Worm (Caenorhabditis elegans) whole organism, L1 larva: ENCODE results near the gene K11E4.1.

Source experiments
- F16B12.6 ChIP-seq: fragments of 150-350 bp; optimal IDR thresholded peaks from 2 replicates; lab custom pipeline; 2014; ENCODE audit warnings: missing biosample characterization, missing genetic modification characterization
- aha-1 ChIP-seq: fragments of 150-350 bp; optimal IDR thresholded peaks from 2 replicates; lab custom pipeline; 2014; ENCODE audit warnings: missing biosample characterization, missing genetic modification characterization
- aly-2 ChIP-seq: fragments of 150-350 bp; optimal IDR thresholded peaks from 2 replicates; lab custom pipeline; 2014; ENCODE audit warnings: missing biosample characterization, missing genetic modification characterization
- blmp-1 ChIP-seq: fragments of 150-350 bp; optimal IDR thresholded peaks from 2 replicates; lab custom pipeline; 2014; ENCODE audit warnings: missing biosample characterization, missing genetic modification characterization
- ceh-63 ChIP-seq: fragments of 200-800 bp; sonication (Bioruptor generic); optimal IDR thresholded peaks from 2 replicates; lab custom pipeline; 2018; ENCODE audit warnings: mild to moderate bottlenecking, missing genetic modification characterization, missing compliant biosample characterization
- ces-1 ChIP-seq: fragments of 150-350 bp; optimal IDR thresholded peaks from 2 replicates; lab custom pipeline; 2014; ENCODE audit warnings: missing biosample characterization, missing genetic modification reagents, missing genetic modification characterization
- dpl-1 ChIP-seq, 3 experiments: fragments of 150-350 bp in 2 of 3; sonication (generic microtip) in 1 of 3; optimal IDR thresholded peaks; 2 replicates each; lab custom pipeline; 2014 to 2017; ENCODE audit warnings: missing biosample characterization in 3 of 3, missing genetic modification characterization in 3 of 3, missing genetic modification reagents in 3 of 3
- efl-1 ChIP-seq, 4 experiments: fragments of 150-350 bp; optimal IDR thresholded peaks in 3 of 4; peaks in 1 of 4; 1 replicate in 1 of 4; 2 replicates in 3 of 4; lab custom pipeline; 2014; ENCODE audit warnings: missing biosample characterization in 2 of 4, missing genetic modification characterization in 2 of 4, missing genetic modification reagents in 2 of 4
- efl-3 ChIP-seq: fragments of 200-800 bp; sonication (Bioruptor generic); optimal IDR thresholded peaks from 2 replicates; lab custom pipeline; 2018; ENCODE audit warnings: mild to moderate bottlenecking, missing genetic modification characterization, missing compliant biosample characterization
- egl-27 ChIP-seq, 2 experiments: fragments of 150-350 bp in 1 of 2; sonication (generic microtip); optimal IDR thresholded peaks; 3 replicates each; lab custom pipeline; 2017 to 2018; ENCODE audit warnings: missing biosample characterization in 2 of 2, missing genetic modification characterization in 2 of 2, missing genetic modification reagents in 2 of 2
- elt-3 ChIP-seq, 6 experiments: fragments of 150-350 bp in 1 of 6; sonication (generic microtip); optimal IDR thresholded peaks; 2 replicates each; lab custom pipeline; 2017 to 2018; ENCODE audit warnings: missing biosample characterization in 6 of 6, missing genetic modification characterization in 6 of 6, inconsistent platforms in 1 of 6
- ets-5 ChIP-seq: fragments of 200-800 bp; sonication (Bioruptor generic); IDR thresholded peaks from 2 replicates; pipeline ENCODE4 v1.3.6; 2022; ENCODE audit warnings: missing genetic modification characterization, missing compliant biosample characterization
- fkh-4 ChIP-seq: sonication (generic microtip); optimal IDR thresholded peaks from 2 replicates; lab custom pipeline; 2016; ENCODE audit warnings: missing compliant biosample characterization, missing genetic modification characterization, borderline replicate concordance
- grh-1 ChIP-seq: fragments of 200-800 bp; sonication (Bioruptor generic); IDR thresholded peaks from 2 replicates; pipeline ENCODE4 v1.3.6; 2022; ENCODE audit warnings: missing genetic modification reagents, missing genetic modification characterization, missing compliant biosample characterization
- hpl-2 ChIP-seq: fragments of 150-350 bp; optimal IDR thresholded peaks from 2 replicates; lab custom pipeline; 2014; ENCODE audit warnings: missing biosample characterization, missing genetic modification reagents, missing genetic modification characterization
- isw-1 ChIP-seq: fragments of 200-800 bp; sonication (Bioruptor generic); IDR thresholded peaks from 2 replicates; pipeline ENCODE4 v1.3.6; 2022; ENCODE audit warnings: missing genetic modification characterization, missing compliant biosample characterization
- jun-1 ChIP-seq: fragments of 150-350 bp; optimal IDR thresholded peaks from 2 replicates; lab custom pipeline; 2014; ENCODE audit warnings: missing biosample characterization, missing genetic modification reagents, missing genetic modification characterization
- lin-13 ChIP-seq: fragments of 150-350 bp; optimal IDR thresholded peaks from 2 replicates; lab custom pipeline; 2014; ENCODE audit warnings: missing biosample characterization, missing genetic modification reagents, missing genetic modification characterization
- lin-14 ChIP-seq: fragments of 200-800 bp; sonication (Bioruptor generic); optimal IDR thresholded peaks from 2 replicates; lab custom pipeline; 2018; ENCODE audit warnings: mild to moderate bottlenecking, missing genetic modification characterization, moderate library complexity, missing compliant biosample characterization
- lin-35 ChIP-seq, 2 experiments: fragments of 150-350 bp; optimal IDR thresholded peaks; 2 replicates each; lab custom pipeline; 2014; ENCODE audit warnings: missing biosample characterization in 2 of 2, missing genetic modification characterization in 2 of 2, missing genetic modification reagents in 2 of 2
- lsy-2 ChIP-seq, 2 experiments: fragments of 150-350 bp; optimal IDR thresholded peaks; 2 replicates each; lab custom pipeline; 2014; ENCODE audit warnings: missing biosample characterization in 2 of 2, missing genetic modification characterization in 2 of 2
- mdl-1 ChIP-seq, 2 experiments: fragments of 150-350 bp; optimal IDR thresholded peaks; 2 replicates each; lab custom pipeline; 2014 to 2017; ENCODE audit warnings: missing biosample characterization in 2 of 2, missing genetic modification characterization in 2 of 2, inconsistent platforms in 1 of 2
- mef-2 ChIP-seq: fragments of 150-350 bp; optimal IDR thresholded peaks from 2 replicates; lab custom pipeline; 2014; ENCODE audit warnings: missing biosample characterization, missing genetic modification characterization
- nhr-11 ChIP-seq: fragments of 150-350 bp; optimal IDR thresholded peaks from 2 replicates; lab custom pipeline; 2014; ENCODE audit warnings: missing biosample characterization, missing genetic modification characterization
- nhr-12 ChIP-seq: sonication (generic microtip); optimal IDR thresholded peaks from 2 replicates; lab custom pipeline; 2017; ENCODE audit warnings: missing biosample characterization, missing genetic modification characterization
- nhr-19 ChIP-seq: fragments of 200-800 bp; sonication (Bioruptor generic); conservative IDR thresholded peaks from 2 replicates; pipeline ENCODE4 v1.3.6; 2022; ENCODE audit warnings: missing genetic modification characterization, missing compliant biosample characterization
- nhr-20 ChIP-seq: sonication (generic microtip); optimal IDR thresholded peaks from 2 replicates; lab custom pipeline; 2016; ENCODE audit warnings: mild to moderate bottlenecking, missing genetic modification characterization, missing compliant biosample characterization
- nhr-237 ChIP-seq: fragments of 150-350 bp; optimal IDR thresholded peaks from 2 replicates; lab custom pipeline; 2014; ENCODE audit warnings: missing biosample characterization, missing genetic modification characterization
- nhr-71 ChIP-seq: sonication (generic microtip); optimal IDR thresholded peaks from 2 replicates; lab custom pipeline; 2016; ENCODE audit warnings: mild to moderate bottlenecking, missing genetic modification characterization, moderate library complexity, missing compliant biosample characterization
- nhr-77 ChIP-seq: fragments of 150-350 bp; optimal IDR thresholded peaks from 2 replicates; lab custom pipeline; 2014; ENCODE audit warnings: missing biosample characterization, missing genetic modification characterization
- nhr-85 ChIP-seq: sonication (generic microtip); peaks from one replicate; lab custom pipeline; 2016; ENCODE audit warnings: missing genetic modification characterization, inconsistent platforms, missing compliant biosample characterization
- pqm-1 ChIP-seq: sonication (generic microtip); optimal IDR thresholded peaks from 3 replicates; lab custom pipeline; 2017; ENCODE audit warnings: missing biosample characterization, missing genetic modification characterization
- rnt-1 ChIP-seq: sonication (generic microtip); optimal IDR thresholded peaks from 2 replicates; lab custom pipeline; 2016; ENCODE audit warnings: mild to moderate bottlenecking, missing genetic modification characterization, moderate library complexity, missing compliant biosample characterization
- skn-1 ChIP-seq: fragments of 150-350 bp; optimal IDR thresholded peaks from 2 replicates; lab custom pipeline; 2014; ENCODE audit warnings: missing biosample characterization, missing genetic modification characterization
- snu-23 ChIP-seq: sonication (generic microtip); optimal IDR thresholded peaks from 2 replicates; lab custom pipeline; 2016; ENCODE audit warnings: missing genetic modification characterization, missing compliant biosample characterization
- sptf-1 ChIP-seq: fragments of 150-350 bp; optimal IDR thresholded peaks from 2 replicates; lab custom pipeline; 2014; ENCODE audit warnings: missing biosample characterization, missing genetic modification characterization
- sup-37 ChIP-seq: fragments of 200-800 bp; sonication (Bioruptor generic); optimal IDR thresholded peaks from 2 replicates; lab custom pipeline; 2018; ENCODE audit warnings: mild to moderate bottlenecking, missing genetic modification characterization, missing compliant biosample characterization
- swsn-7 ChIP-seq: sonication (generic microtip); optimal IDR thresholded peaks from 2 replicates; lab custom pipeline; 2016; ENCODE audit warnings: missing genetic modification characterization, missing compliant biosample characterization
- tlp-1 ChIP-seq: fragments of 150-350 bp; optimal IDR thresholded peaks from 2 replicates; lab custom pipeline; 2014; ENCODE audit warnings: missing biosample characterization, missing genetic modification characterization
- unc-130 ChIP-seq: fragments of 150-350 bp; optimal IDR thresholded peaks from 2 replicates; lab custom pipeline; 2017; ENCODE audit warnings: missing biosample characterization, missing genetic modification characterization, inconsistent platforms
- unc-86 ChIP-seq: sonication (generic microtip); optimal IDR thresholded peaks from 2 replicates; lab custom pipeline; 2016; ENCODE audit warnings: missing genetic modification characterization, missing compliant biosample characterization
- unc-98 ChIP-seq: fragments of 200-800 bp; sonication (Bioruptor generic); IDR thresholded peaks from 2 replicates; pipeline ENCODE4 v1.3.6; 2022; ENCODE audit warnings: missing genetic modification characterization, missing compliant biosample characterization
- ztf-4 ChIP-seq: fragments of 150-350 bp; optimal IDR thresholded peaks from 2 replicates; lab custom pipeline; 2014; ENCODE audit warnings: missing biosample characterization, missing genetic modification characterization

K11E4.1 gene

ce11 chrX:13746661-13747365 is 32.9 kb downstream of the K11E4.1 start, which contains the start of gene nhr-71:
Gene nhr-71, plus strand, starts transcription at chrX:13747315.
- TF ChIP-seq nhr-20, result peak; percentile 26
- TF ChIP-seq efl-3 (GFP tag; lab: Kevin White, UChicago), result no peak
- TF ChIP-seq mdl-1 (tag; optimal IDR thresholded peaks at IDR 0.05; lab: Kevin White, UChicago), result peak in 1 of 2 experiments; percentile 2
- no peak for TF ChIP-seq fkh-4 (tag; lab: Kevin White, UChicago)
- peak; percentile 66 for TF ChIP-seq nhr-71 (tag; lab: Kevin White, UChicago)
- peak; percentile 20 for TF ChIP-seq snu-23

- TF ChIP-seq efl-1 (optimal IDR thresholded peaks at IDR 0.05; lab: Kevin White, UChicago), result no peak
- peak in 1 of 2 experiments; percentile 10 for TF ChIP-seq efl-1 (GFP tag; optimal IDR thresholded peaks at IDR 0.05 in 1 of 2; lab: Kevin White, UChicago)
- no peak for TF ChIP-seq unc-130 (tag; lab: Kevin White, UChicago)
- TF ChIP-seq efl-3 (GFP tag; lab: Kevin White, UChicago), result no peak
- TF ChIP-seq lin-14, result peak; percentile 21
- peak in 1 of 2 experiments; percentile 34 for TF ChIP-seq lin-35 (GFP tag; optimal IDR thresholded peaks at IDR 0.05; lab: Kevin White, UChicago)
- peak; percentile 68 for TF ChIP-seq nhr-77
- TF ChIP-seq nhr-71 (tag; lab: Kevin White, UChicago), result peak; percentile 58
- no peak for TF ChIP-seq ceh-63 (GFP tag; lab: Kevin White, UChicago)
- no peak for TF ChIP-seq egl-27 (tag; optimal IDR thresholded peaks at IDR 0.05; lab: Kevin White, UChicago)
Measured at ce11 chrX:13747997-13748396, 34.0 kb downstream of the K11E4.1 start.

ce11 chrX:13752822-13753581 is 39.0 kb downstream of the K11E4.1 start:
- no peak for TF ChIP-seq nhr-11
- peak; percentile 3 for TF ChIP-seq snu-23
- no peak for TF ChIP-seq sptf-1 (tag; lab: Kevin White, UChicago)
- TF ChIP-seq efl-1 (optimal IDR thresholded peaks at IDR 0.05; lab: Kevin White, UChicago), result no peak
- peak in 1 of 2 experiments; percentile 29 for TF ChIP-seq efl-1 (GFP tag; optimal IDR thresholded peaks at IDR 0.05 in 1 of 2; lab: Kevin White, UChicago)
- no peak for TF ChIP-seq hpl-2 (GFP tag; lab: Kevin White, UChicago)
- TF ChIP-seq unc-86 (tag; lab: Kevin White, UChicago), result no peak
- TF ChIP-seq ztf-4, result no peak
- TF ChIP-seq nhr-19 (GFP tag; lab: Robert Waterston, UW), result peak; percentile 60
- TF ChIP-seq lin-35 (GFP tag; optimal IDR thresholded peaks at IDR 0.05; lab: Kevin White, UChicago), result peak in 1 of 2 experiments; percentile 15
- peak; percentile 6 for TF ChIP-seq blmp-1 (tag; lab: Kevin White, UChicago)
- TF ChIP-seq ces-1 (GFP tag; lab: Kevin White, UChicago), result no peak
- no peak for TF ChIP-seq lin-13 (GFP tag; lab: Kevin White, UChicago)
- no peak for TF ChIP-seq swsn-7
- peak; percentile 5 for TF ChIP-seq nhr-20
- no peak for TF ChIP-seq jun-1
- TF ChIP-seq sup-37 (GFP tag; lab: Kevin White, UChicago), result no peak
- TF ChIP-seq nhr-85, result peak; percentile 55
- no peak for TF ChIP-seq mef-2 (tag; lab: Kevin White, UChicago)
- no peak for TF ChIP-seq aly-2
- TF ChIP-seq unc-98 (GFP tag; lab: Robert Waterston, UW), result no peak
- TF ChIP-seq nhr-71 (tag; lab: Kevin White, UChicago), result peak; percentile 30
- peak; percentile 11 for TF ChIP-seq nhr-237 (tag; lab: Kevin White, UChicago)

- TF ChIP-seq tlp-1 (tag; lab: Kevin White, UChicago) (no peak), F16B12.6 (tag; lab: Kevin White, UChicago) (no peak), rnt-1 (tag; lab: Kevin White, UChicago) (peak; percentile 25), nhr-19 (GFP tag; lab: Robert Waterston, UW) (0 out of 2 replicates have a peak, but pooled peaks have one; percentile 17), efl-3 (GFP tag; lab: Kevin White, UChicago) (no peak), ets-5 (GFP tag; lab: Robert Waterston, UW) (no peak), dpl-1 (GFP tag; optimal IDR thresholded peaks at IDR 0.05; lab: Kevin White, UChicago) (peak in 1 of 3 experiments; percentile 6), grh-1 (GFP tag; lab: Robert Waterston, UW) (no peak), elt-3 (tag; optimal IDR thresholded peaks at IDR 0.05; lab: Kevin White, UChicago) (peak in 2 of 6 experiments; percentile 17 to 29), isw-1 (GFP tag; lab: Robert Waterston, UW) (no peak), blmp-1 (tag; lab: Kevin White, UChicago) (peak; percentile 82), pqm-1 (tag; lab: Kevin White, UChicago) (no peak), nhr-12 (tag; lab: Kevin White, UChicago) (no peak), unc-130 (tag; lab: Kevin White, UChicago) (peak; percentile 46), aha-1 (no peak), mdl-1 (tag; optimal IDR thresholded peaks at IDR 0.05; lab: Kevin White, UChicago) (peak in 1 of 2 experiments; percentile 25), skn-1 (tag; lab: Kevin White, UChicago) (peak; percentile 25), nhr-85 (peak; percentile 66), lsy-2 (tag; optimal IDR thresholded peaks at IDR 0.05; lab: Kevin White, UChicago) (peak in 1 of 2 experiments; percentile 25), efl-1 (optimal IDR thresholded peaks at IDR 0.05; lab: Kevin White, UChicago) (no peak), efl-1 (GFP tag; optimal IDR thresholded peaks at IDR 0.05 in 1 of 2; lab: Kevin White, UChicago) (no peak)
Measured at ce11 chrX:13754498-13754897, 40.5 kb downstream of the K11E4.1 start.
